Worm (Caenorhabditis elegans): ENCODE measurements around the gene str-92.

DNA sequence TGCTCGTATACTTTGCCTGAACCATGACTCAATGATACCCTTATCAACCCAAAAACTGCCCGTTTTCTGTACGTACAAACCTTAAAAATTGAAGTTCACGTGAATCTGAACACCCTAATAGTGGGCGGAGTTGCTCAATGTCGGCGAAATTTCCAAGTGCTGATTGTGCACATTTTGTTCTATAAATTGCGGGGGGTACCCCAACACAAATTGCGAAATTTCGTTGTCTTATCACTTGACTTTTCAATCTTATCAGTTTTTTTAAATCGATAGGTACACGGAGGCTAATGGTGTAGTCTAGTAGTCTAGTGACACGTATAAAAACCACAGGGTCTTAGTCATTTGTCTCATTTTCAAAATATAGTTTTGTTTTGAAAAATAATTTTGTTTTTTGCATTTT, 17.2 kb downstream of the str-92 start, which contains the start of gene fbxa-108:
- TF ChIP-seq xbp-1 (tag; optimal IDR thresholded peaks at IDR 0.05) (no peak), zag-1 (tag; optimal IDR thresholded peaks at IDR 0.05) (no peak), elt-3 (tag; optimal IDR thresholded peaks at IDR 0.05) (no peak), elt-2 (tag; optimal IDR thresholded peaks at IDR 0.05) (peak; percentile 99), unc-62 (GFP tag; optimal IDR thresholded peaks at IDR 0.05) (no peak), lir-3 (tag; optimal IDR thresholded peaks at IDR 0.05; ENCODE audit: poor library complexity) (no peak), vab-15 (tag; optimal IDR thresholded peaks at IDR 0.05) (no peak), mdl-1 (tag; optimal IDR thresholded peaks at IDR 0.05) (peak in 1 of 2 experiments; percentile 52), nhr-19 (GFP tag; conservative IDR thresholded peaks at IDR 0.05) (peak; percentile 36), aly-2 (tag; optimal IDR thresholded peaks at IDR 0.05) (no peak), alr-1 (tag; optimal IDR thresholded peaks at IDR 0.05; ENCODE audit: borderline replicate concordance) (no peak), lin-13 (GFP tag; optimal IDR thresholded peaks at IDR 0.05) (no peak)
